Worm (Caenorhabditis elegans) whole organism, early embryonic: ENCODE measurements around the gene snf-5.

Experiments
- B0310.2 ChIP-seq: sonication (generic microtip); optimal IDR thresholded peaks from 2 replicates; lab custom pipeline; 2016; ENCODE audit warnings: mild to moderate bottlenecking, missing genetic modification characterization, missing compliant biosample characterization
- F13C5.2 ChIP-seq: sonication (generic microtip); optimal IDR thresholded peaks from 2 replicates; lab custom pipeline; 2017; ENCODE audit warnings: mild to moderate bottlenecking, missing genetic modification characterization, inconsistent platforms, missing compliant biosample characterization
- aly-1 ChIP-seq: sonication (generic microtip); optimal IDR thresholded peaks from 2 replicates; lab custom pipeline; 2016; ENCODE audit warnings: missing genetic modification characterization, missing compliant biosample characterization
- ama-1 ChIP-seq: fragments of 150-350 bp; optimal IDR thresholded peaks from 2 replicates; lab custom pipeline; 2014
- ceh-13 ChIP-seq: fragments of 200-800 bp; sonication (Bioruptor generic); optimal IDR thresholded peaks from 2 replicates; lab custom pipeline; 2018; ENCODE audit warnings: mild to moderate bottlenecking, missing genetic modification characterization, missing compliant biosample characterization
- ceh-36 ChIP-seq: sonication (generic microtip); optimal IDR thresholded peaks from 2 replicates; lab custom pipeline; 2016; ENCODE audit warnings: missing genetic modification characterization, inconsistent platforms, missing compliant biosample characterization
- ets-7 ChIP-seq: sonication (generic microtip); optimal IDR thresholded peaks from 2 replicates; lab custom pipeline; 2016; ENCODE audit warnings: missing genotype, missing genetic modification characterization, missing compliant biosample characterization
- flt-1 ChIP-seq: fragments of 200-800 bp; sonication (Bioruptor generic); IDR thresholded peaks from 2 replicates; pipeline ENCODE4 v1.3.6; 2022; ENCODE audit warnings: missing genetic modification characterization, missing compliant biosample characterization
- hmbx-1 ChIP-seq: sonication (generic microtip); optimal IDR thresholded peaks from 2 replicates; lab custom pipeline; 2016; ENCODE audit warnings: mild to moderate bottlenecking, missing genetic modification characterization, missing compliant biosample characterization
- hmg-4 ChIP-seq: fragments of 200-800 bp; sonication (Bioruptor generic); optimal IDR thresholded peaks from 2 replicates; lab custom pipeline; 2018; ENCODE audit warnings: mild to moderate bottlenecking, missing genetic modification characterization, missing compliant biosample characterization
- hnd-1 ChIP-seq: sonication (generic microtip); optimal IDR thresholded peaks from 2 replicates; lab custom pipeline; 2016; ENCODE audit warnings: missing genetic modification characterization, missing compliant biosample characterization
- pes-1 ChIP-seq: fragments of 200-800 bp; sonication (Bioruptor generic); IDR thresholded peaks from 2 replicates; pipeline ENCODE4 v1.3.6; 2022; ENCODE audit warnings: missing genetic modification reagents, missing genetic modification characterization, missing compliant biosample characterization
- scrt-1 ChIP-seq: fragments of 200-800 bp; sonication (Bioruptor generic); IDR thresholded peaks from 2 replicates; pipeline ENCODE4 v1.3.6; 2022; ENCODE audit warnings: missing genetic modification characterization, missing compliant biosample characterization
- sea-1 ChIP-seq: fragments of 200-800 bp; sonication (Bioruptor generic); conservative IDR thresholded peaks from 2 replicates; pipeline ENCODE4 v1.3.6; 2022; ENCODE audit warnings: missing genetic modification characterization, missing compliant biosample characterization
- tbx-11 ChIP-seq: fragments of 200-800 bp; sonication (Bioruptor generic); IDR thresholded peaks from 2 replicates; pipeline ENCODE4 v1.3.6; 2022; ENCODE audit warnings: missing genetic modification characterization, missing compliant biosample characterization
- tbx-37 ChIP-seq: fragments of 200-800 bp; sonication (Bioruptor generic); conservative IDR thresholded peaks from 2 replicates; pipeline ENCODE4 v1.3.6; 2022; ENCODE audit warnings: missing genetic modification reagents, missing genetic modification characterization, missing compliant biosample characterization
- tra-4 ChIP-seq: sonication (generic microtip); optimal IDR thresholded peaks from 2 replicates; lab custom pipeline; 2017; ENCODE audit warnings: missing genetic modification characterization, missing compliant biosample characterization

snf-5 gene

ce11 chrII:12865604-12866003, at the start of gene snf-5:
Gene snf-5 (minus strand): TSS chrII:12865785.
- no peak for TF ChIP-seq tbx-37 (GFP tag; lab: Robert Waterston, UW)

- TF ChIP-seq aly-1 (no peak), ceh-13 (GFP tag; lab: Kevin White, UChicago) (no peak), sea-1 (GFP tag; lab: Robert Waterston, UW) (no peak)
Observed at ce11 chrII:12914514-12915075, 49.0 kb upstream of the snf-5 start, which contains the start of gene F35C5.12. Gene F35C5.12 (minus strand): TSS chrII:12914564.

- TF ChIP-seq pes-1 (no peak), hmbx-1 (tag; lab: Kevin White, UChicago) (no peak), B0310.2 (tag; lab: Kevin White, UChicago) (no peak), hmg-4 (GFP tag; lab: Kevin White, UChicago) (no peak), ets-7 (tag; lab: Kevin White, UChicago) (no peak), sea-1 (GFP tag; lab: Robert Waterston, UW) (no peak), ama-1 (lab: Kevin White, UChicago) (no peak), scrt-1 (no peak), ceh-36 (tag; lab: Kevin White, UChicago) (no peak), hnd-1 (tag; lab: Kevin White, UChicago) (no peak), flt-1 (GFP tag; lab: Robert Waterston, UW) (no peak), tbx-37 (GFP tag; lab: Robert Waterston, UW) (no peak), F13C5.2 (tag; lab: Kevin White, UChicago) (no peak), aly-1 (no peak), tra-4 (no peak)
Observed at ce11 chrII:12908779-12909178, 43.2 kb upstream of the snf-5 start, which contains the start of gene ddn-2. Gene ddn-2 (plus strand): TSS chrII:12909079.

- TF ChIP-seq ceh-36 (tag; lab: Kevin White, UChicago), result no peak
- no peak for TF ChIP-seq flt-1 (GFP tag; lab: Robert Waterston, UW)
- no peak for TF ChIP-seq sea-1 (GFP tag; lab: Robert Waterston, UW)
- TF ChIP-seq scrt-1, result no peak
- no peak for TF ChIP-seq hmg-4 (GFP tag; lab: Kevin White, UChicago)
- no peak for TF ChIP-seq ets-7 (tag; lab: Kevin White, UChicago)
- no peak for TF ChIP-seq tra-4
- TF ChIP-seq hmbx-1 (tag; lab: Kevin White, UChicago), result no peak
Observed at ce11 chrII:12907070-12907469, 41.5 kb upstream of the snf-5 start, which contains the start of gene nspb-11. Gene nspb-11 (plus strand): TSS chrII:12907370.

- no peak for TF ChIP-seq ceh-13 (GFP tag; lab: Kevin White, UChicago)
- no peak for TF ChIP-seq hnd-1 (tag; lab: Kevin White, UChicago)
Observed at ce11 chrII:12904174-12904573, 38.6 kb upstream of the snf-5 start, which contains the start of gene clec-66. Gene clec-66 (plus strand): TSS chrII:12904398.

ce11 chrII:12901025-12901424, 35.4 kb upstream of the snf-5 start, which contains the start of gene clec-65:
Gene clec-65 (plus strand): TSS chrII:12901325.
- TF ChIP-seq ama-1 (lab: Kevin White, UChicago), result no peak

ce11 chrII:12897942-12898341, 32.4 kb upstream of the snf-5 start, which contains the start of gene clec-64:
Gene clec-64 (plus strand): TSS chrII:12898242.
- TF ChIP-seq B0310.2 (tag; lab: Kevin White, UChicago), result no peak
- TF ChIP-seq hmg-4 (GFP tag; lab: Kevin White, UChicago), result no peak
- no peak for TF ChIP-seq pes-1
- no peak for TF ChIP-seq tbx-11
- TF ChIP-seq tbx-37 (GFP tag; lab: Robert Waterston, UW), result no peak
- no peak for TF ChIP-seq scrt-1
- TF ChIP-seq sea-1 (GFP tag; lab: Robert Waterston, UW), result no peak
- no peak for TF ChIP-seq tra-4
- no peak for TF ChIP-seq ceh-13 (GFP tag; lab: Kevin White, UChicago)
- no peak for TF ChIP-seq ceh-36 (tag; lab: Kevin White, UChicago)
- no peak for TF ChIP-seq hmbx-1 (tag; lab: Kevin White, UChicago)

ce11 chrII:12897361-12897760, 31.8 kb upstream of the snf-5 start:
- TF ChIP-seq B0310.2 (tag; lab: Kevin White, UChicago) (no peak), hmbx-1 (tag; lab: Kevin White, UChicago) (no peak), hmg-4 (GFP tag; lab: Kevin White, UChicago) (no peak), flt-1 (GFP tag; lab: Robert Waterston, UW) (no peak), ceh-36 (tag; lab: Kevin White, UChicago) (no peak), ama-1 (lab: Kevin White, UChicago) (no peak), sea-1 (GFP tag; lab: Robert Waterston, UW) (no peak)

ce11 chrII:12896666-12897065, 31.1 kb upstream of the snf-5 start:
- TF ChIP-seq aly-1 (no peak), tbx-37 (GFP tag; lab: Robert Waterston, UW) (no peak)
